Worm (Caenorhabditis elegans) whole organism, late embryonic: Measurements from ENCODE around the gene nhr-17.

Experiments
- C08G9.2 ChIP-seq: sonication (generic microtip); optimal IDR thresholded peaks from 2 replicates; lab custom pipeline; 2016; ENCODE audit warnings: mild to moderate bottlenecking, missing genetic modification characterization, moderate library complexity, missing compliant biosample characterization
- F13H6.1 ChIP-seq: sonication (generic microtip); optimal IDR thresholded peaks from 2 replicates; lab custom pipeline; 2016; ENCODE audit warnings: missing genetic modification characterization, missing compliant biosample characterization
- K02D7.2 ChIP-seq: sonication (generic microtip); optimal IDR thresholded peaks from 2 replicates; lab custom pipeline; 2017; ENCODE audit warnings: mild to moderate bottlenecking, missing genetic modification characterization, missing compliant biosample characterization
- T23F11.4 ChIP-seq: fragments of 200-800 bp; sonication (Bioruptor generic); optimal IDR thresholded peaks from 2 replicates; lab custom pipeline; 2018; ENCODE audit warnings: mild to moderate bottlenecking, missing genetic modification characterization, missing compliant biosample characterization
- ahr-1 ChIP-seq: sonication (generic microtip); optimal IDR thresholded peaks from 2 replicates; lab custom pipeline; 2016; ENCODE audit warnings: missing genetic modification characterization, missing compliant biosample characterization
- ceh-14 ChIP-seq: sonication (generic microtip); optimal IDR thresholded peaks from 2 replicates; lab custom pipeline; 2016; ENCODE audit warnings: missing genotype, missing genetic modification characterization, missing compliant biosample characterization
- ceh-18 ChIP-seq: sonication (generic microtip); optimal IDR thresholded peaks from 2 replicates; lab custom pipeline; 2016; ENCODE audit warnings: missing genetic modification characterization, missing compliant biosample characterization
- ceh-24 ChIP-seq: sonication (generic microtip); optimal IDR thresholded peaks from 2 replicates; lab custom pipeline; 2016; ENCODE audit warnings: mild to moderate bottlenecking, missing genetic modification characterization, missing compliant biosample characterization
- ceh-31 ChIP-seq: sonication (generic microtip); optimal IDR thresholded peaks from 2 replicates; lab custom pipeline; 2016; ENCODE audit warnings: missing genetic modification characterization, missing compliant biosample characterization
- dmd-4 ChIP-seq: sonication (generic microtip); optimal IDR thresholded peaks from 2 replicates; lab custom pipeline; 2016; ENCODE audit warnings: borderline replicate concordance, missing genetic modification characterization, missing compliant biosample characterization
- dve-1 ChIP-seq: sonication (generic microtip); optimal IDR thresholded peaks from 2 replicates; lab custom pipeline; 2017; ENCODE audit warnings: antibody characterized with exemption, mild to moderate bottlenecking, missing genetic modification characterization, missing compliant biosample characterization
- elt-2 ChIP-seq: sonication (generic microtip); optimal IDR thresholded peaks from 2 replicates; lab custom pipeline; 2016; ENCODE audit warnings: missing genetic modification reagents, missing genetic modification characterization, missing compliant biosample characterization
- elt-4 ChIP-seq: sonication (generic microtip); optimal IDR thresholded peaks from 2 replicates; lab custom pipeline; 2016; ENCODE audit warnings: missing genetic modification characterization, missing compliant biosample characterization
- ets-4 ChIP-seq: sonication (generic microtip); optimal IDR thresholded peaks from 2 replicates; lab custom pipeline; 2016; ENCODE audit warnings: missing genetic modification characterization, missing compliant biosample characterization
- fkh-6 ChIP-seq: sonication (generic microtip); optimal IDR thresholded peaks from 2 replicates; lab custom pipeline; 2016; ENCODE audit warnings: missing genetic modification characterization, missing compliant biosample characterization
- gmeb-2 ChIP-seq: sonication (generic microtip); optimal IDR thresholded peaks from 2 replicates; lab custom pipeline; 2016; ENCODE audit warnings: missing genetic modification characterization, inconsistent platforms, missing compliant biosample characterization
- hlh-13 ChIP-seq: fragments of 200-800 bp; sonication (Bioruptor generic); optimal IDR thresholded peaks from 2 replicates; lab custom pipeline; 2018; ENCODE audit warnings: mild to moderate bottlenecking, missing genetic modification characterization, missing compliant biosample characterization
- hlh-6 ChIP-seq: sonication (generic microtip); optimal IDR thresholded peaks from 2 replicates; lab custom pipeline; 2016; ENCODE audit warnings: missing genotype, missing genetic modification characterization, missing compliant biosample characterization
- lim-6 ChIP-seq: sonication (generic microtip); optimal IDR thresholded peaks from 2 replicates; lab custom pipeline; 2016; ENCODE audit warnings: missing genetic modification characterization, missing compliant biosample characterization
- lin-11 ChIP-seq: fragments of 200-800 bp; sonication (Bioruptor generic); optimal IDR thresholded peaks from 2 replicates; lab custom pipeline; 2018; ENCODE audit warnings: mild to moderate bottlenecking, missing genetic modification characterization, missing compliant biosample characterization
- mec-3 ChIP-seq: sonication (generic microtip); optimal IDR thresholded peaks from 2 replicates; lab custom pipeline; 2016; ENCODE audit warnings: borderline replicate concordance, missing genetic modification characterization, missing compliant biosample characterization
- nhr-232 ChIP-seq: sonication (generic microtip); optimal IDR thresholded peaks from 2 replicates; lab custom pipeline; 2016; ENCODE audit warnings: missing genetic modification characterization, missing compliant biosample characterization
- odd-2 ChIP-seq: sonication (generic microtip); optimal IDR thresholded peaks from 2 replicates; lab custom pipeline; 2017; ENCODE audit warnings: antibody characterized with exemption, mild to moderate bottlenecking, missing genetic modification characterization, missing compliant biosample characterization
- pax-1 ChIP-seq: fragments of 150-350 bp; optimal IDR thresholded peaks from 2 replicates; lab custom pipeline; 2014; ENCODE audit warnings: missing biosample characterization, missing genetic modification characterization
- pha-2 ChIP-seq: sonication (generic microtip); optimal IDR thresholded peaks from 2 replicates; lab custom pipeline; 2017; ENCODE audit warnings: mild to moderate bottlenecking, missing genetic modification characterization, missing compliant biosample characterization
- pha-4 ChIP-seq: fragments of 150-350 bp; optimal IDR thresholded peaks from 2 replicates; lab custom pipeline; 2018; ENCODE audit warnings: missing biosample characterization, missing genetic modification reagents, missing genetic modification characterization
- pqm-1 ChIP-seq: sonication (generic microtip); optimal IDR thresholded peaks from 2 replicates; lab custom pipeline; 2016; ENCODE audit warnings: missing genetic modification characterization, missing compliant biosample characterization
- pros-1 ChIP-seq: fragments of 150-350 bp; optimal IDR thresholded peaks from 2 replicates; lab custom pipeline; 2014; ENCODE audit warnings: missing biosample characterization, missing genetic modification reagents, missing genetic modification characterization
- ref-2 ChIP-seq: sonication (generic microtip); optimal IDR thresholded peaks from 2 replicates; lab custom pipeline; 2016; ENCODE audit warnings: missing genetic modification characterization, missing compliant biosample characterization
- rnt-1 ChIP-seq: sonication (generic microtip); optimal IDR thresholded peaks from 2 replicates; lab custom pipeline; 2016; ENCODE audit warnings: missing genetic modification characterization, missing compliant biosample characterization
- sdc-2 ChIP-seq: sonication (generic microtip); optimal IDR thresholded peaks from 2 replicates; lab custom pipeline; 2016; ENCODE audit warnings: missing genotype, missing genetic modification characterization, missing compliant biosample characterization
- tbx-2 ChIP-seq: sonication (generic microtip); optimal IDR thresholded peaks from 2 replicates; lab custom pipeline; 2016; ENCODE audit warnings: missing genetic modification characterization, missing compliant biosample characterization
- unc-3 ChIP-seq, 2 experiments: fragments of 200-800 bp in 1 of 2; sonication (Bioruptor generic) in 1 of 2; sonication (generic microtip) in 1 of 2; conservative IDR thresholded peaks in 1 of 2; optimal IDR thresholded peaks in 1 of 2; 2 replicates each; pipeline versions ENCODE4 v1.3.6 to Lab custom; 2016 to 2022; ENCODE audit warnings: missing compliant biosample characterization in 2 of 2, missing genetic modification characterization in 2 of 2, missing genetic modification reagents in 1 of 2
- unc-42 ChIP-seq: sonication (generic microtip); optimal IDR thresholded peaks from 2 replicates; lab custom pipeline; 2016; ENCODE audit warnings: missing genotype, missing genetic modification characterization, missing compliant biosample characterization
- unc-86 ChIP-seq: sonication (generic microtip); optimal IDR thresholded peaks from 2 replicates; lab custom pipeline; 2016; ENCODE audit warnings: missing genetic modification characterization, missing compliant biosample characterization

Gene nhr-17

DNA sequence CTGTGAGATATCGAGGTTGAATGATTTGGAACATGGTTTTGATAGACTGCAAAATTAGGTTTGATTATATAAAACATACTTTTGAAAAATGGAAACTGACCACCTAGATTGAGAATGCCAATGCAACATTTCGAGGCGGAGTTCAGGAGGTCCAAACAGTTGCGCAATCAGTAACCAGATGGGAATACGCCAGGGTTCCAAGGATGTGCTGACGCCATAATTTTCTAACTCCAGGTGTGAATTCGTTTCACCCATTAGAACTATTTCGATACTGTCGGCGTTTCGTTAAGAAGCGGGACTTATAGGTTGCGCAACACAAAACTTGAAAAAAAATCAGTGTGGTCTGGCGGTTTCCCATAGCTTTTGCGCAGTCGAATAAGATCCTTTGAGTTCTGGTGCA lies 7.8 kb downstream of the nhr-17 start, which contains the start of gene C02B4.3:
TSS of gene C02B4.3 (minus strand) at position 34 of the 400 bp plus-strand sequence.
- TF ChIP-seq ahr-1 (tag; lab: Kevin White, UChicago) (no peak), ref-2 (tag; lab: Kevin White, UChicago) (no peak), pros-1 (tag; lab: Kevin White, UChicago) (no peak), C08G9.2 (tag; lab: Kevin White, UChicago) (no peak), ets-4 (tag; lab: Kevin White, UChicago) (no peak), hlh-13 (GFP tag; lab: Kevin White, UChicago) (no peak)

DNA sequence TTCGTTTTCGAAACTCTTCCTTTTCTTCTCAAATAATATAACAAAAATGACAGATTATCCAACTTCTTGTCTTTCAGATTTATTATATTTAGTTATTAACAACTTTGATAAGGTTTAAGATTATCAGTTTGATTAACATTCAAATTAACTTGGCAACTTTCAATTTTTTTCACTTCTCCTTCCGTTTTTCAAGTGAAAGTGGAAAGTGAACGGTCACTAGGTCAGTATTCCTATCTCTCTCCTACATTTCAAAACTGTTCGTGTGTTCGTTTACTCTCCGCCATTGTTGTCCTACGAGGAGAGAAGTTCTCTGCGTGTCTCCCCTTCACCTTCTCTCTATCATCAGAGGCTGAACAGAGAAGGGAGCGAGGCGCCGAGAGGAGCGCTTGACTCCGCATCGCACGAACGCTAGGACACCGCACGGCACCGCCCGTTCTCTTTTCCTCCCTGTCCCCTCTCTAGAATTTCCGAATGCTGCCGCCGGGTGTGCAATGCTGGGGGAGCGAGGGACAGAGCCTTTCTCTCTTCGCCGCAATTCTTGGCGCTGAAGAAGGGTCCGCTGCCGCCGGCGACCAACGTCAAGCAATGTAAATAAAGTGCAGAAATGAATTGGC lies 11.1 kb downstream of the nhr-17 start:
- TF ChIP-seq rnt-1 (tag; lab: Kevin White, UChicago) = no peak
- no peak for TF ChIP-seq unc-86 (tag; lab: Kevin White, UChicago)
- TF ChIP-seq sdc-2 (tag; lab: Kevin White, UChicago) = no peak
- TF ChIP-seq lim-6 = no peak
- TF ChIP-seq ref-2 (tag; lab: Kevin White, UChicago) = peak; percentile 0
- no peak for TF ChIP-seq tbx-2 (tag; lab: Kevin White, UChicago)
- TF ChIP-seq unc-42 (tag; lab: Kevin White, UChicago) = no peak
- TF ChIP-seq pha-2 (tag; lab: Kevin White, UChicago) = no peak
- no peak for TF ChIP-seq gmeb-2 (tag; lab: Kevin White, UChicago)
- peak; percentile 14 for TF ChIP-seq mec-3 (tag; lab: Kevin White, UChicago)
- no peak for TF ChIP-seq dmd-4 (tag; lab: Kevin White, UChicago)
- TF ChIP-seq pqm-1 (tag; lab: Kevin White, UChicago) = no peak

ce11 chrX:12655339-12655875 lies 12.2 kb downstream of the nhr-17 start:
- no peak for TF ChIP-seq T23F11.4 (GFP tag; lab: Kevin White, UChicago)
- TF ChIP-seq ets-4 (tag; lab: Kevin White, UChicago) = no peak
- peak; percentile 16 for TF ChIP-seq ceh-14 (tag; lab: Kevin White, UChicago)
- peak; percentile 6 for TF ChIP-seq ref-2 (tag; lab: Kevin White, UChicago)
- peak; percentile 44 for TF ChIP-seq sdc-2 (tag; lab: Kevin White, UChicago)
- TF ChIP-seq fkh-6 = peak; percentile 5
- peak; percentile 83 for TF ChIP-seq elt-4 (tag; lab: Kevin White, UChicago)
- peak; percentile 81 for TF ChIP-seq hlh-6 (tag; lab: Kevin White, UChicago)
- TF ChIP-seq, all 69 proteins: peak for 6

- TF ChIP-seq elt-4 (tag; lab: Kevin White, UChicago) = no peak
Observed at ce11 chrX:12646546-12647167, 21.0 kb downstream of the nhr-17 start, which contains the start of gene zmp-5. zmp-5 (plus strand) TSS chrX:12647117.

ce11 chrX:12645846-12646245 lies 21.8 kb downstream of the nhr-17 start:
- TF ChIP-seq ref-2 (tag; lab: Kevin White, UChicago) (no peak), unc-3 (GFP tag; conservative IDR thresholded peaks at IDR 0.05; lab: Robert Waterston, UW) (no peak), unc-3 (tag; optimal IDR thresholded peaks at IDR 0.05; lab: Kevin White, UChicago) (no peak), pax-1 (tag; lab: Kevin White, UChicago) (no peak), dve-1 (tag; lab: Kevin White, UChicago) (no peak), pha-4 (tag; lab: Kevin White, UChicago) (no peak), K02D7.2 (tag; lab: Kevin White, UChicago) (no peak), ceh-31 (tag; lab: Kevin White, UChicago) (no peak), elt-2 (tag; lab: Kevin White, UChicago) (no peak), fkh-6 (no peak), F13H6.1 (tag; lab: Kevin White, UChicago) (no peak), ceh-14 (tag; lab: Kevin White, UChicago) (no peak), nhr-232 (no peak), ceh-18 (no peak), pqm-1 (tag; lab: Kevin White, UChicago) (no peak), ceh-24 (tag; lab: Kevin White, UChicago) (no peak), unc-42 (tag; lab: Kevin White, UChicago) (no peak), lin-11 (no peak), odd-2 (tag; lab: Kevin White, UChicago) (no peak)
